Worm (Caenorhabditis elegans) whole organism, L2 larva: Measurements from ENCODE around the gene srx-51.

ENCODE experiments used
- ama-1 ChIP-seq: fragments of 150-350 bp; optimal IDR thresholded peaks from 2 replicates; lab custom pipeline; 2018; ENCODE audit warnings: inconsistent platforms
- blmp-1 ChIP-seq: sonication (generic microtip); optimal IDR thresholded peaks from 2 replicates; lab custom pipeline; 2017; ENCODE audit warnings: missing genetic modification characterization, mild to moderate bottlenecking, missing compliant biosample characterization, antibody characterized with exemption, moderate library complexity; ENCODE audit not compliant: insufficient read depth
- elt-3 ChIP-seq: sonication (generic microtip); optimal IDR thresholded peaks from 2 replicates; lab custom pipeline; 2017; ENCODE audit warnings: missing biosample characterization, missing genetic modification characterization
- lin-13 ChIP-seq: fragments of 150-350 bp; optimal IDR thresholded peaks from 2 replicates; lab custom pipeline; 2014; ENCODE audit warnings: missing biosample characterization, missing genetic modification reagents, missing genetic modification characterization
- unc-39 ChIP-seq: fragments of 150-350 bp; optimal IDR thresholded peaks from 2 replicates; lab custom pipeline; 2014; ENCODE audit warnings: missing biosample characterization, missing genetic modification characterization
- zag-1 ChIP-seq: fragments of 150-350 bp; optimal IDR thresholded peaks from 2 replicates; lab custom pipeline; 2014; ENCODE audit warnings: missing biosample characterization, missing genetic modification characterization

DNA sequence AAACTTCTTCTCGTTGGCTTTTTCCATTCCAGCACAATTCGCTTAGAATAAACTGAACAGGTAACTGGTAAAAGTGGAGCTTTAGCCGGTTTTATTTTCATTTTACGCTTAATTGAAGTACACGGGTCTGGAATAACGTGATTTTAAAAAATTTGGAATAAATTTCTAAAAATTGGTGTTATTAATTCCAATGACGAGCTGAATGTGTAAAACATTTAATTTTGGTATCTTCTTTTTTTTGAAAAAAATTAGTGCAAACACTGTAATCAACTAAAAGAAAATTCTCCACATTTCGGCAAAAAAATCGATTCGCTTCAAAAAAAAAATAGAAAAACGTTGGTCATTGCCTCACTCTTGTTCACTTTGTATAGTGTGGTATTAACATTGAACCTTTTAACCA lies 9.4 kb upstream of the srx-51 start, which contains the start of gene T10H4.4:
- no peak for TF ChIP-seq blmp-1 (tag; lab: Kevin White, UChicago)
- no peak for TF ChIP-seq unc-39 (tag; lab: Kevin White, UChicago)
- no peak for TF ChIP-seq elt-3 (tag; lab: Kevin White, UChicago)
- TF ChIP-seq lin-13 (GFP tag; lab: Kevin White, UChicago) = no peak
- no peak for TF ChIP-seq ama-1
- no peak for TF ChIP-seq zag-1 (tag; lab: Kevin White, UChicago)
